Fruit fly (Drosophila melanogaster): ENCODE results near the gene pn.

DNA sequence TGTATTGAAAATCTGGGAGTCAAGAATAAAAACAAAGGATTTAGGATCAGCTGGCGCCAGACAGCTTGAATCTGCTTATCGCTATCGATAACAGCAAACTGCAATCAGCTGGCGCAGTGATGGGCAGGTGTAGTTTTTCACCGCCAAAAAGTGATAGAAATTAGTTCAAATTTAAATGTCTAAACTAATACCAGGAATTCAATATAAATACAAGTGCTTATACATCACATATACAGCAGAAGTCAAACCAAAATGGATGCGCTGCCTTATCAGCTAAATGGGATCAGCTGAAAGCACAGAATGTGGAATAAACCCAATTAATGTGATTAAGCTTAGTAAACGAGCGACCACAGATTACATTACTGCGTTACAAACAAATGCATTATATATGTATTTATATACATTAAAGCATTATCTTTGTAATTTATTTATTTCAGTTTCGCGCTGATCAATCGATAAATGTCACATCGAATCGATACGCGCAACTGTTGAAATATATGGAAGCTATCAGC is at the start of gene pn:
- no peak for TF ChIP-seq usp (GFP tag; optimal IDR thresholded peaks at IDR 0.05)
- TF ChIP-seq Dll (optimal IDR thresholded peaks at IDR 0.05): no peak
- TF ChIP-seq CG8478 (optimal IDR thresholded peaks at IDR 0.05): no peak
- no peak for TF ChIP-seq EcR (GFP tag; optimal IDR thresholded peaks at IDR 0.05)
- no peak for TF ChIP-seq psq (optimal IDR thresholded peaks at IDR 0.05)
- no peak for TF ChIP-seq pan (optimal IDR thresholded peaks at IDR 0.05)
